Fruit fly (Drosophila melanogaster) whole organism, prepupa: ENCODE data around the gene Tet.

ENCODE experiments used
- CG11902 ChIP-seq: fragments of 200-800 bp; sonication (Bioruptor generic); optimal IDR thresholded peaks from 3 replicates; lab custom pipeline; 2016; ENCODE audit warnings: missing biosample characterization, missing genetic modification characterization
- CG34406 ChIP-seq: fragments of 200-800 bp; sonication (Bioruptor generic); optimal IDR thresholded peaks from 3 replicates; lab custom pipeline; 2016; ENCODE audit warnings: missing biosample characterization, missing genetic modification characterization
- CG6163 ChIP-seq: fragments of 200-800 bp; sonication (Bioruptor generic); IDR thresholded peaks from 3 replicates; pipeline ENCODE4 v1.3.6; 2022; ENCODE audit warnings: missing biosample characterization, missing genetic modification characterization
- CG6792 ChIP-seq: fragments of 200-800 bp; sonication (Bioruptor generic); optimal IDR thresholded peaks from 3 replicates; lab custom pipeline; 2016; ENCODE audit warnings: missing biosample characterization, missing genetic modification characterization
- CG7368 ChIP-seq: fragments of 200-800 bp; sonication (Bioruptor generic); optimal IDR thresholded peaks from 3 replicates; lab custom pipeline; 2016; ENCODE audit warnings: missing biosample characterization, missing genetic modification characterization
- Ets21C ChIP-seq: fragments of 200-800 bp; sonication (Bioruptor generic); optimal IDR thresholded peaks from 3 replicates; lab custom pipeline; 2016; ENCODE audit warnings: missing biosample characterization, missing genetic modification characterization
- Lpt ChIP-seq: fragments of 200-800 bp; sonication (Bioruptor generic); optimal IDR thresholded peaks from 3 replicates; lab custom pipeline; 2016; ENCODE audit warnings: missing biosample characterization, missing genetic modification characterization
- OdsH ChIP-seq: fragments of 200-800 bp; sonication (Bioruptor generic); optimal IDR thresholded peaks from 3 replicates; lab custom pipeline; 2016; ENCODE audit warnings: missing biosample characterization, missing genetic modification characterization
- acj6 ChIP-seq: fragments of 200-800 bp; sonication (Bioruptor generic); optimal IDR thresholded peaks from 3 replicates; lab custom pipeline; 2016; ENCODE audit warnings: missing biosample characterization, missing genetic modification characterization
- fd59A ChIP-seq: fragments of 200-800 bp; sonication (Bioruptor generic); optimal IDR thresholded peaks from 2 replicates; lab custom pipeline; 2017; ENCODE audit warnings: missing biosample characterization, mild to moderate bottlenecking, missing genetic modification characterization, missing genetic modification reagents
- lz ChIP-seq: fragments of 200-800 bp; sonication (Bioruptor generic); optimal IDR thresholded peaks from 3 replicates; lab custom pipeline; 2016; ENCODE audit warnings: missing biosample characterization, missing genetic modification characterization
- spab ChIP-seq: fragments of 200-800 bp; sonication (Bioruptor generic); optimal IDR thresholded peaks from 2 replicates; lab custom pipeline; 2017; ENCODE audit warnings: missing biosample characterization, mild to moderate bottlenecking, missing genetic modification characterization, missing genetic modification reagents

DNA sequence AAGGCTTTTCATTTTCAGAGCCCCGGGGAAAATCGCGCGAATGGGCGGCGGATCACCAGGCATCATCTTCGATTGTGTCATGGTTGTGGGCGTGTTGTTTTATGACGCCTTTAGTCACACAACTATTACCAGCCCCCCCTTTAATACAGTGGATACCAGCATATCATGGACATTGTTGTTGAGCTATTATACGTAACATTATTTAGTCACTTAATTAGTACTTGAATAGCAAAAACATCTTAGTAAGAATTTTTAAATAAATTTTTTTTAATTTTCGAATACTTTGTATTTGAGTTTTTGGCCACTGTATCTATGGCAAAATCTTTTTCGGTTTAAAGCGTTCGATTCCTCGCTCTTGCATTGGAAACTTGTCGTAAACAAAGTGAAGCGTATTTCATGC lies 115.2 kb downstream of the Tet start:
- no peak for TF ChIP-seq CG34406 (GFP tag; lab: Kevin White, UChicago)
- no peak for TF ChIP-seq CG7368
- no peak for TF ChIP-seq fd59A
- TF ChIP-seq Ets21C (GFP tag; lab: Kevin White, UChicago): no peak
- no peak for TF ChIP-seq CG6163 (GFP tag; lab: Robert Waterston, UW)
- TF ChIP-seq lz (GFP tag; lab: Kevin White, UChicago): no peak
- no peak for TF ChIP-seq CG11902 (GFP tag; lab: Kevin White, UChicago)
- TF ChIP-seq Lpt: no peak
- TF ChIP-seq spab: no peak
- TF ChIP-seq CG6792: no peak
- no peak for TF ChIP-seq OdsH
- TF ChIP-seq acj6: no peak
